Worm (Caenorhabditis elegans) whole organism, early embryonic: ENCODE measurements around the gene F49F1.11.

Experiments used
- B0310.2 ChIP-seq: sonication (generic microtip); optimal IDR thresholded peaks from 2 replicates; lab custom pipeline; 2016; ENCODE audit warnings: mild to moderate bottlenecking, missing genetic modification characterization, missing compliant biosample characterization
- aly-1 ChIP-seq: sonication (generic microtip); optimal IDR thresholded peaks from 2 replicates; lab custom pipeline; 2016; ENCODE audit warnings: missing genetic modification characterization, missing compliant biosample characterization
- ama-1 ChIP-seq: fragments of 150-350 bp; optimal IDR thresholded peaks from 2 replicates; lab custom pipeline; 2014
- ceh-13 ChIP-seq: fragments of 200-800 bp; sonication (Bioruptor generic); optimal IDR thresholded peaks from 2 replicates; lab custom pipeline; 2018; ENCODE audit warnings: mild to moderate bottlenecking, missing genetic modification characterization, missing compliant biosample characterization
- flt-1 ChIP-seq: fragments of 200-800 bp; sonication (Bioruptor generic); IDR thresholded peaks from 2 replicates; pipeline ENCODE4 v1.3.6; 2022; ENCODE audit warnings: missing genetic modification characterization, missing compliant biosample characterization
- hmbx-1 ChIP-seq: sonication (generic microtip); optimal IDR thresholded peaks from 2 replicates; lab custom pipeline; 2016; ENCODE audit warnings: mild to moderate bottlenecking, missing genetic modification characterization, missing compliant biosample characterization
- tbx-11 ChIP-seq: fragments of 200-800 bp; sonication (Bioruptor generic); IDR thresholded peaks from 2 replicates; pipeline ENCODE4 v1.3.6; 2022; ENCODE audit warnings: missing genetic modification characterization, missing compliant biosample characterization
- tbx-37 ChIP-seq: fragments of 200-800 bp; sonication (Bioruptor generic); conservative IDR thresholded peaks from 2 replicates; pipeline ENCODE4 v1.3.6; 2022; ENCODE audit warnings: missing genetic modification reagents, missing genetic modification characterization, missing compliant biosample characterization
- tra-4 ChIP-seq: sonication (generic microtip); optimal IDR thresholded peaks from 2 replicates; lab custom pipeline; 2017; ENCODE audit warnings: missing genetic modification characterization, missing compliant biosample characterization

DNA sequence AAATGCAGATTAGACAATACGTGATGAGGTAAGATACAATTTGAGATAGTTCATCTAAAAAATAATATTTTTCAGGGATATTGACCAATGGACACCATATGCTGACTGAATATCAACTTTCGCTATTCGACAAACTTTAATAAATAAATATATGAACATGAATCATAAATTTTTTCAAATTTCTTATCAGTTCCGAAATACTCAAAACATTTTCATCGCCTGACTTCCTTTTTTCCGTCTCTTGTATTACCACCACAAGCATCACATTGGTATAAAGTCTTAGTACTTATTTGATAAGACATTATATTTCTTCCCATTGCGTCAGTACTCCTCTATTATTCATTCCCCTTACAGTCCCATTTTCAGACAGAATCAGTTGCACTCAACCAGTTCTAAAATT lies 10.9 kb upstream of the F49F1.11 start, which contains the start of the genes K08D10.10 and R07C12.1:
- TF ChIP-seq flt-1 (GFP tag; lab: Robert Waterston, UW) (no peak), ama-1 (lab: Kevin White, UChicago) (no peak), B0310.2 (no peak), tbx-11 (no peak), aly-1 (tag; lab: Kevin White, UChicago) (no peak), tbx-37 (no peak), tra-4 (tag; lab: Kevin White, UChicago) (no peak), hmbx-1 (no peak), ceh-13 (no peak)
